Fruit fly (Drosophila melanogaster) whole organism, embryonic: ENCODE results near the gene Adat1.

Experiments used
- CG1024 ChIP-seq: fragments of 200-800 bp; sonication (Bioruptor generic); IDR thresholded peaks from 2 replicates; pipeline ENCODE4 v1.3.6; 2022; ENCODE audit warnings: missing biosample characterization, missing genetic modification characterization
- CG10462 ChIP-seq: fragments of 200-800 bp; sonication (Bioruptor generic); optimal IDR thresholded peaks from 2 replicates; lab custom pipeline; 2016; ENCODE audit warnings: missing biosample characterization, missing genetic modification characterization
- CG11456 ChIP-seq: fragments of 200-800 bp; sonication (Bioruptor generic); IDR thresholded peaks from 3 replicates; pipeline ENCODE4 v1.3.6; 2022; ENCODE audit warnings: missing biosample characterization, missing genetic modification characterization
- CG12659 ChIP-seq: fragments of 200-800 bp; sonication (Bioruptor generic); optimal IDR thresholded peaks from 3 replicates; lab custom pipeline; 2017; ENCODE audit warnings: mild to moderate bottlenecking, missing biosample characterization, missing genetic modification reagents, missing genetic modification characterization
- CG13775 ChIP-seq: fragments of 200-800 bp; sonication (Bioruptor generic); optimal IDR thresholded peaks from 3 replicates; lab custom pipeline; 2017; ENCODE audit warnings: missing biosample characterization, mild to moderate bottlenecking, missing genetic modification characterization
- CG14965 ChIP-seq: fragments of 200-800 bp; sonication (Bioruptor generic); optimal IDR thresholded peaks from 2 replicates; lab custom pipeline; 2016; ENCODE audit warnings: missing biosample characterization, missing genetic modification characterization, borderline replicate concordance
- CG2116 ChIP-seq: fragments of 200-800 bp; sonication (Bioruptor generic); optimal IDR thresholded peaks from 3 replicates; lab custom pipeline; 2018; ENCODE audit warnings: missing biosample characterization, mild to moderate bottlenecking, missing genetic modification characterization
- CG2120 ChIP-seq: fragments of 200-800 bp; sonication (Bioruptor generic); optimal IDR thresholded peaks from 3 replicates; lab custom pipeline; 2016; ENCODE audit warnings: missing biosample characterization, missing genetic modification characterization
- CG30020 ChIP-seq: fragments of 200-800 bp; optimal IDR thresholded peaks from 2 replicates; lab custom pipeline; 2019; ENCODE audit warnings: missing biosample characterization, mild to moderate bottlenecking, missing genetic modification characterization, moderate library complexity
- CG31365 ChIP-seq: fragments of 200-800 bp; sonication (Bioruptor generic); optimal IDR thresholded peaks from 2 replicates; lab custom pipeline; 2018; ENCODE audit warnings: missing biosample characterization, mild to moderate bottlenecking, missing genetic modification characterization
- CG33213 ChIP-seq: fragments of 200-800 bp; sonication (Bioruptor generic); optimal IDR thresholded peaks from 3 replicates; lab custom pipeline; 2016; ENCODE audit warnings: missing biosample characterization, missing genetic modification characterization
- CG34224 ChIP-seq: fragments of 200-800 bp; sonication (Bioruptor generic); IDR thresholded peaks from 3 replicates; pipeline ENCODE4 v1.3.6; 2022; ENCODE audit warnings: missing biosample characterization, missing genetic modification characterization; ENCODE audit not compliant: partially characterized antibody
- CG3995 ChIP-seq: fragments of 200-800 bp; sonication (Bioruptor generic); optimal IDR thresholded peaks from 3 replicates; lab custom pipeline; 2016; ENCODE audit warnings: missing biosample characterization, missing genetic modification characterization
- CG6791 ChIP-seq: fragments of 200-800 bp; sonication (Bioruptor generic); IDR thresholded peaks from 3 replicates; pipeline ENCODE4 v1.3.6; 2022; ENCODE audit warnings: missing biosample characterization, missing genetic modification characterization; ENCODE audit not compliant: partially characterized antibody
- CG7357 ChIP-seq: fragments of 200-800 bp; sonication (Bioruptor generic); IDR thresholded peaks from 3 replicates; pipeline ENCODE4 v1.3.6; 2022; ENCODE audit warnings: missing biosample characterization, missing genetic modification characterization
- CG8924 ChIP-seq: fragments of 200-800 bp; optimal IDR thresholded peaks from 3 replicates; lab custom pipeline; 2019; ENCODE audit warnings: missing biosample characterization, mild to moderate bottlenecking, missing genetic modification characterization, moderate library complexity
- Chrac-16 ChIP-seq: fragments of 200-800 bp; sonication (Bioruptor generic); optimal IDR thresholded peaks from 3 replicates; lab custom pipeline; 2016; ENCODE audit warnings: missing biosample characterization, missing genetic modification characterization
- CoRest ChIP-seq: fragments of 200-800 bp; sonication (Bioruptor generic); optimal IDR thresholded peaks from 3 replicates; lab custom pipeline; 2018; ENCODE audit warnings: missing biosample characterization, mild to moderate bottlenecking, missing genetic modification characterization, moderate library complexity
- Dref ChIP-seq: fragments of 200-800 bp; sonication (Bioruptor generic); IDR thresholded peaks from 2 replicates; pipeline ENCODE4 v1.3.6; 2022; ENCODE audit warnings: missing biosample characterization, missing genetic modification characterization
- E2f2 ChIP-seq: fragments of 200-800 bp; sonication (Bioruptor generic); IDR thresholded peaks from 2 replicates; pipeline ENCODE4 v1.3.6; 2022; ENCODE audit warnings: missing biosample characterization, missing genetic modification characterization
- Gug ChIP-seq: fragments of 200-800 bp; sonication (Bioruptor generic); IDR thresholded peaks from 4 replicates; pipeline ENCODE4 v1.3.6; 2022; ENCODE audit warnings: missing biosample characterization, missing genetic modification characterization
- MESR4 ChIP-seq: fragments of 200-800 bp; sonication (Bioruptor generic); optimal IDR thresholded peaks from 2 replicates; lab custom pipeline; 2018; ENCODE audit warnings: missing biosample characterization, mild to moderate bottlenecking, missing genetic modification characterization, moderate library complexity
- Opbp ChIP-seq: fragments of 200-800 bp; sonication (Bioruptor generic); IDR thresholded peaks from 3 replicates; pipeline ENCODE4 v1.3.6; 2022; ENCODE audit warnings: missing biosample characterization, missing genetic modification characterization; ENCODE audit not compliant: partially characterized antibody
- Ptx1 ChIP-seq: fragments of 200-800 bp; sonication (Bioruptor generic); IDR thresholded peaks from 2 replicates; pipeline ENCODE4 v1.3.6; 2022; ENCODE audit warnings: missing biosample characterization, missing genetic modification characterization
- Scr ChIP-seq: fragments of 200-800 bp; sonication (Bioruptor generic); IDR thresholded peaks from 2 replicates; pipeline ENCODE4 v1.3.6; 2022; ENCODE audit warnings: missing biosample characterization, missing genetic modification characterization; ENCODE audit not compliant: partially characterized antibody
- al ChIP-seq: fragments of 200-800 bp; sonication (Bioruptor generic); IDR thresholded peaks from 2 replicates; pipeline ENCODE4 v1.3.6; 2022; ENCODE audit warnings: missing biosample characterization, missing genetic modification characterization
- amos ChIP-seq: fragments of 200-800 bp; sonication (Bioruptor generic); IDR thresholded peaks from 2 replicates; pipeline ENCODE4 v1.3.6; 2022; ENCODE audit warnings: missing biosample characterization, missing genetic modification characterization; ENCODE audit not compliant: partially characterized antibody
- chinmo ChIP-seq: fragments of 200-800 bp; sonication (Bioruptor generic); IDR thresholded peaks from 4 replicates; pipeline ENCODE4 v1.3.6; 2022; ENCODE audit warnings: missing biosample characterization, missing genetic modification characterization; ENCODE audit not compliant: partially characterized antibody
- ewg ChIP-seq: fragments of 200-800 bp; sonication (Bioruptor generic); optimal IDR thresholded peaks from 3 replicates; lab custom pipeline; 2017; ENCODE audit warnings: mild to moderate bottlenecking, missing biosample characterization, missing genetic modification reagents, missing genetic modification characterization
- gfzf ChIP-seq: fragments of 200-800 bp; sonication (Bioruptor generic); optimal IDR thresholded peaks from 2 replicates; lab custom pipeline; 2016; ENCODE audit warnings: missing biosample characterization, mild to moderate bottlenecking, missing genetic modification characterization, moderate library complexity
- knrl ChIP-seq: fragments of 200-800 bp; sonication (Bioruptor generic); IDR thresholded peaks from 3 replicates; pipeline ENCODE4 v1.3.6; 2022; ENCODE audit warnings: missing biosample characterization, missing genetic modification characterization; ENCODE audit not compliant: partially characterized antibody
- lilli ChIP-seq: fragments of 200-800 bp; sonication (Bioruptor generic); optimal IDR thresholded peaks from 3 replicates; lab custom pipeline; 2016; ENCODE audit warnings: missing biosample characterization, missing genetic modification characterization
- lmd ChIP-seq: fragments of 200-800 bp; sonication (Bioruptor generic); IDR thresholded peaks from 2 replicates; pipeline ENCODE4 v1.3.6; 2022; ENCODE audit warnings: missing biosample characterization, missing genetic modification characterization
- mirr ChIP-seq: fragments of 200-800 bp; sonication (Bioruptor generic); optimal IDR thresholded peaks from 3 replicates; lab custom pipeline; 2018; ENCODE audit warnings: missing biosample characterization, mild to moderate bottlenecking, missing genetic modification characterization
- nmo ChIP-seq: fragments of 200-800 bp; sonication (Bioruptor generic); optimal IDR thresholded peaks from 2 replicates; lab custom pipeline; 2018; ENCODE audit warnings: missing biosample characterization, mild to moderate bottlenecking, missing genetic modification characterization, moderate library complexity
- phol ChIP-seq: fragments of 200-800 bp; sonication (Bioruptor generic); optimal IDR thresholded peaks from 3 replicates; lab custom pipeline; 2018; ENCODE audit warnings: missing biosample characterization, mild to moderate bottlenecking, missing genetic modification characterization, moderate library complexity
- row ChIP-seq: fragments of 200-800 bp; sonication (Bioruptor generic); IDR thresholded peaks from 3 replicates; pipeline ENCODE4 v1.3.6; 2022; ENCODE audit warnings: missing biosample characterization, missing genetic modification characterization
- sens ChIP-seq: fragments of 200-800 bp; sonication (Bioruptor generic); peaks from one replicate; lab custom pipeline; 2016; ENCODE audit warnings: missing biosample characterization, missing genetic modification characterization
- shn ChIP-seq: fragments of 200-800 bp; sonication (Bioruptor generic); optimal IDR thresholded peaks from 3 replicates; lab custom pipeline; 2016; ENCODE audit warnings: missing biosample characterization, missing genetic modification characterization
- slbo ChIP-seq: fragments of 200-800 bp; sonication (Bioruptor generic); IDR thresholded peaks from 2 replicates; pipeline ENCODE4 v1.3.6; 2022; ENCODE audit warnings: missing biosample characterization, missing genetic modification characterization
- sna ChIP-seq: fragments of 200-800 bp; sonication (Bioruptor generic); IDR thresholded peaks from 2 replicates; pipeline ENCODE4 v1.3.6; 2022; ENCODE audit warnings: missing biosample characterization, missing genetic modification characterization; ENCODE audit not compliant: partially characterized antibody
- ssp ChIP-seq: fragments of 200-800 bp; sonication (Bioruptor generic); IDR thresholded peaks from 2 replicates; pipeline ENCODE4 v1.3.6; 2022; ENCODE audit warnings: missing biosample characterization, missing genetic modification characterization
- stwl ChIP-seq: fragments of 200-800 bp; sonication (Bioruptor generic); optimal IDR thresholded peaks from 3 replicates; lab custom pipeline; 2018; ENCODE audit warnings: missing biosample characterization, mild to moderate bottlenecking, missing genetic modification characterization, moderate library complexity
- trem ChIP-seq: fragments of 200-800 bp; optimal IDR thresholded peaks from 3 replicates; lab custom pipeline; 2019; ENCODE audit warnings: missing biosample characterization, mild to moderate bottlenecking, missing genetic modification characterization, moderate library complexity
- unc-4 ChIP-seq: fragments of 200-800 bp; sonication (Bioruptor generic); IDR thresholded peaks from 2 replicates; pipeline ENCODE4 v1.3.6; 2022; ENCODE audit warnings: missing biosample characterization, missing genetic modification characterization; ENCODE audit not compliant: partially characterized antibody
- vnd ChIP-seq: fragments of 200-800 bp; sonication (Bioruptor generic); IDR thresholded peaks from 3 replicates; pipeline ENCODE4 v1.3.6; 2022; ENCODE audit warnings: missing biosample characterization, missing genetic modification characterization; ENCODE audit not compliant: partially characterized antibody
- yki ChIP-seq: fragments of >200 bp; optimal IDR thresholded peaks from 3 replicates; lab custom pipeline; 2018

The Adat1 gene

dm6 chr2L:13783264-13784154 lies 27.8 kb downstream of the Adat1 start, which contains the start of gene Eato (continued):
- TF ChIP-seq CoRest (tag; lab: Kevin White, UChicago) (peak; percentile 5), shn (peak; percentile 23), CG13775 (GFP tag; lab: Kevin White, UChicago) (peak; percentile 58), amos (GFP tag; lab: Robert Waterston, UW) (peak; percentile 64), lmd (GFP tag; lab: Robert Waterston, UW) (0 out of 2 replicates have a peak, but pooled peaks have one; percentile 13), sna (GFP tag; lab: Robert Waterston, UW) (0 out of 2 replicates have a peak, but pooled peaks have one; percentile 35), CG34224 (GFP tag; lab: Robert Waterston, UW) (peak; percentile 31; the same call in 2 of the 3 replicates), CG3995 (GFP tag; lab: Kevin White, UChicago) (peak; percentile 93), trem (tag; lab: Kevin White, UChicago) (peak; percentile 1), CG1024 (GFP tag; lab: Robert Waterston, UW) (peak; percentile 19; the same call in 1 of the 2 replicates), mirr (GFP tag; lab: Kevin White, UChicago) (no peak), nmo (GFP tag; lab: Kevin White, UChicago) (peak; percentile 25), chinmo (GFP tag; lab: Robert Waterston, UW) (0 out of 4 replicates have a peak, but pooled peaks have one; percentile 6), E2f2 (GFP tag; lab: Robert Waterston, UW) (0 out of 2 replicates have a peak, but pooled peaks have one; percentile 6), Scr (peak; percentile 54), row (GFP tag; lab: Robert Waterston, UW) (peak; percentile 73), CG30020 (tag; lab: Kevin White, UChicago) (peak; percentile 71), lilli (peak; percentile 42), unc-4 (peak; percentile 55), CG2116 (GFP tag; lab: Kevin White, UChicago) (peak; percentile 34), vnd (GFP tag; lab: Robert Waterston, UW) (peak; percentile 38; the same call in 1 of the 3 replicates), al (GFP tag; lab: Robert Waterston, UW) (0 out of 2 replicates have a peak, but pooled peaks have one; percentile 31), CG14965 (GFP tag; lab: Kevin White, UChicago) (no peak), sens (peak; percentile 64), CG7357 (GFP tag; lab: Robert Waterston, UW) (peak; percentile 70), MESR4 (peak; percentile 47), CG31365 (tag; lab: Kevin White, UChicago) (no peak), Chrac-16 (GFP tag; lab: Kevin White, UChicago) (peak; percentile 0), Gug (GFP tag; lab: Robert Waterston, UW) (peak; percentile 11; the same call in 1 of the 4 replicates), CG33213 (GFP tag; lab: Kevin White, UChicago) (no peak), ewg (no peak), CG2120 (peak; percentile 7), CG10462 (GFP tag; lab: Kevin White, UChicago) (no peak), Opbp (GFP tag; lab: Robert Waterston, UW) (peak; percentile 51; the same call in 1 of the 3 replicates), knrl (GFP tag; lab: Robert Waterston, UW) (peak; percentile 38; the same call in 2 of the 3 replicates), CG8924 (tag; lab: Kevin White, UChicago) (peak; percentile 3), Dref (peak; percentile 77), yki (lab: Kevin White, UChicago) (no peak), CG12659 (GFP tag; lab: Kevin White, UChicago) (peak; percentile 35), stwl (tag; lab: Kevin White, UChicago) (peak; percentile 40), gfzf (peak; percentile 25), CG6791 (GFP tag; lab: Robert Waterston, UW) (peak; percentile 44; the same call in 2 of the 3 replicates), ssp (peak; percentile 67), slbo (GFP tag; lab: Robert Waterston, UW) (peak; percentile 55), CG11456 (peak; percentile 5; the same call in 1 of the 3 replicates), Ptx1 (GFP tag; lab: Robert Waterston, UW) (peak; percentile 44; the same call in 1 of the 2 replicates), phol (tag; lab: Kevin White, UChicago) (peak; percentile 38)
